Worm (Caenorhabditis elegans) whole organism, L1 larva: ENCODE data around the gene M04B2.4.
A peak's percentile ranks its signal among the peaks of the same experiment; 100 is the strongest.

Source experiments
- C04F5.9 ChIP-seq: sonication (generic microtip); optimal IDR thresholded peaks from 2 replicates; lab custom pipeline; 2016; ENCODE audit warnings: missing genetic modification characterization, missing compliant biosample characterization
- Y116A8C.19 ChIP-seq: sonication (generic microtip); optimal IDR thresholded peaks from 2 replicates; lab custom pipeline; 2016; ENCODE audit warnings: missing compliant biosample characterization, missing genetic modification characterization, borderline replicate concordance
- alr-1 ChIP-seq: fragments of 200-800 bp; sonication (Bioruptor generic); optimal IDR thresholded peaks from 2 replicates; lab custom pipeline; 2018; ENCODE audit warnings: borderline replicate concordance, mild to moderate bottlenecking, missing genetic modification characterization, missing compliant biosample characterization
- blmp-1 ChIP-seq: fragments of 150-350 bp; optimal IDR thresholded peaks from 2 replicates; lab custom pipeline; 2014; ENCODE audit warnings: missing biosample characterization, missing genetic modification characterization
- ceh-63 ChIP-seq: fragments of 200-800 bp; sonication (Bioruptor generic); optimal IDR thresholded peaks from 2 replicates; lab custom pipeline; 2018; ENCODE audit warnings: mild to moderate bottlenecking, missing genetic modification characterization, missing compliant biosample characterization
- ceh-8 ChIP-seq: fragments of 200-800 bp; sonication (Bioruptor generic); optimal IDR thresholded peaks from 2 replicates; lab custom pipeline; 2018; ENCODE audit warnings: mild to moderate bottlenecking, missing genetic modification characterization, moderate library complexity, missing compliant biosample characterization
- ceh-82 ChIP-seq, 3 experiments: fragments of 150-350 bp in 1 of 3; sonication (generic microtip) in 2 of 3; optimal IDR thresholded peaks; 2 replicates each; lab custom pipeline; 2014 to 2017; ENCODE audit warnings: missing biosample characterization in 3 of 3, missing genetic modification characterization in 3 of 3
- dpl-1 ChIP-seq, 3 experiments: fragments of 150-350 bp in 2 of 3; sonication (generic microtip) in 1 of 3; optimal IDR thresholded peaks; 2 replicates each; lab custom pipeline; 2014 to 2017; ENCODE audit warnings: missing biosample characterization in 3 of 3, missing genetic modification characterization in 3 of 3, missing genetic modification reagents in 3 of 3
- egl-13 ChIP-seq: sonication (generic microtip); optimal IDR thresholded peaks from 2 replicates; lab custom pipeline; 2016; ENCODE audit warnings: missing genotype, missing genetic modification reagents, missing genetic modification characterization, missing compliant biosample characterization
- egl-27 ChIP-seq, 2 experiments: fragments of 150-350 bp in 1 of 2; sonication (generic microtip); optimal IDR thresholded peaks; 3 replicates each; lab custom pipeline; 2017 to 2018; ENCODE audit warnings: missing biosample characterization in 2 of 2, missing genetic modification characterization in 2 of 2, missing genetic modification reagents in 2 of 2
- elt-2 ChIP-seq: sonication (generic microtip); optimal IDR thresholded peaks from 2 replicates; lab custom pipeline; 2016; ENCODE audit warnings: missing genetic modification characterization, mild to moderate bottlenecking, inconsistent platforms, missing compliant biosample characterization, missing genetic modification reagents
- elt-3 ChIP-seq, 6 experiments: fragments of 150-350 bp in 1 of 6; sonication (generic microtip); optimal IDR thresholded peaks; 2 replicates each; lab custom pipeline; 2017 to 2018; ENCODE audit warnings: missing biosample characterization in 6 of 6, missing genetic modification characterization in 6 of 6, inconsistent platforms in 1 of 6
- fkh-8 ChIP-seq: sonication (generic microtip); optimal IDR thresholded peaks from 2 replicates; lab custom pipeline; 2016; ENCODE audit warnings: mild to moderate bottlenecking, missing genetic modification characterization, missing compliant biosample characterization
- grh-1 ChIP-seq: fragments of 200-800 bp; sonication (Bioruptor generic); IDR thresholded peaks from 2 replicates; pipeline ENCODE4 v1.3.6; 2022; ENCODE audit warnings: missing genetic modification reagents, missing genetic modification characterization, missing compliant biosample characterization
- hlh-17 ChIP-seq: fragments of 200-800 bp; sonication (Bioruptor generic); optimal IDR thresholded peaks from 2 replicates; lab custom pipeline; 2018; ENCODE audit warnings: missing genetic modification characterization, mild to moderate bottlenecking, missing compliant biosample characterization, moderate library complexity, borderline replicate concordance
- irx-1 ChIP-seq: sonication (generic microtip); optimal IDR thresholded peaks from 2 replicates; lab custom pipeline; 2016; ENCODE audit warnings: missing genetic modification characterization, missing compliant biosample characterization
- jun-1 ChIP-seq: fragments of 150-350 bp; optimal IDR thresholded peaks from 2 replicates; lab custom pipeline; 2014; ENCODE audit warnings: missing biosample characterization, missing genetic modification reagents, missing genetic modification characterization
- lin-13 ChIP-seq: fragments of 150-350 bp; optimal IDR thresholded peaks from 2 replicates; lab custom pipeline; 2014; ENCODE audit warnings: missing biosample characterization, missing genetic modification reagents, missing genetic modification characterization
- lin-14 ChIP-seq: fragments of 200-800 bp; sonication (Bioruptor generic); optimal IDR thresholded peaks from 2 replicates; lab custom pipeline; 2018; ENCODE audit warnings: mild to moderate bottlenecking, missing genetic modification characterization, moderate library complexity, missing compliant biosample characterization
- lin-35 ChIP-seq, 2 experiments: fragments of 150-350 bp; optimal IDR thresholded peaks; 2 replicates each; lab custom pipeline; 2014; ENCODE audit warnings: missing biosample characterization in 2 of 2, missing genetic modification characterization in 2 of 2, missing genetic modification reagents in 2 of 2
- lsy-2 ChIP-seq, 2 experiments: fragments of 150-350 bp; optimal IDR thresholded peaks; 2 replicates each; lab custom pipeline; 2014; ENCODE audit warnings: missing biosample characterization in 2 of 2, missing genetic modification characterization in 2 of 2
- mab-9 ChIP-seq: fragments of 200-800 bp; sonication (Bioruptor generic); IDR thresholded peaks from 2 replicates; pipeline ENCODE4 v1.3.6; 2022; ENCODE audit warnings: missing genetic modification reagents, missing genetic modification characterization, missing compliant biosample characterization
- mef-2 ChIP-seq: fragments of 150-350 bp; optimal IDR thresholded peaks from 2 replicates; lab custom pipeline; 2014; ENCODE audit warnings: missing biosample characterization, missing genetic modification characterization
- mep-1 ChIP-seq: fragments of 150-350 bp; optimal IDR thresholded peaks from 2 replicates; lab custom pipeline; 2014; ENCODE audit warnings: missing biosample characterization, missing genetic modification characterization
- nhr-12 ChIP-seq: sonication (generic microtip); optimal IDR thresholded peaks from 2 replicates; lab custom pipeline; 2017; ENCODE audit warnings: missing biosample characterization, missing genetic modification characterization
- nhr-19 ChIP-seq: fragments of 200-800 bp; sonication (Bioruptor generic); conservative IDR thresholded peaks from 2 replicates; pipeline ENCODE4 v1.3.6; 2022; ENCODE audit warnings: missing genetic modification characterization, missing compliant biosample characterization
- nhr-20 ChIP-seq: sonication (generic microtip); optimal IDR thresholded peaks from 2 replicates; lab custom pipeline; 2016; ENCODE audit warnings: mild to moderate bottlenecking, missing genetic modification characterization, missing compliant biosample characterization
- nhr-47 ChIP-seq: sonication (generic microtip); optimal IDR thresholded peaks from 2 replicates; lab custom pipeline; 2016; ENCODE audit warnings: mild to moderate bottlenecking, missing genetic modification characterization, moderate library complexity, missing compliant biosample characterization
- nhr-71 ChIP-seq: sonication (generic microtip); optimal IDR thresholded peaks from 2 replicates; lab custom pipeline; 2016; ENCODE audit warnings: mild to moderate bottlenecking, missing genetic modification characterization, moderate library complexity, missing compliant biosample characterization
- nhr-76 ChIP-seq: sonication (generic microtip); optimal IDR thresholded peaks from 2 replicates; lab custom pipeline; 2017; ENCODE audit warnings: missing biosample characterization, missing genetic modification characterization
- nhr-85 ChIP-seq: sonication (generic microtip); peaks from one replicate; lab custom pipeline; 2016; ENCODE audit warnings: missing genetic modification characterization, inconsistent platforms, missing compliant biosample characterization
- pag-3 ChIP-seq: sonication (generic microtip); optimal IDR thresholded peaks from 2 replicates; lab custom pipeline; 2017; ENCODE audit warnings: missing genetic modification characterization, mild to moderate bottlenecking, missing compliant biosample characterization, antibody characterized with exemption, borderline replicate concordance; ENCODE audit not compliant: insufficient read depth
- rnt-1 ChIP-seq: sonication (generic microtip); optimal IDR thresholded peaks from 2 replicates; lab custom pipeline; 2016; ENCODE audit warnings: mild to moderate bottlenecking, missing genetic modification characterization, moderate library complexity, missing compliant biosample characterization
- snu-23 ChIP-seq: sonication (generic microtip); optimal IDR thresholded peaks from 2 replicates; lab custom pipeline; 2016; ENCODE audit warnings: missing genetic modification characterization, missing compliant biosample characterization
- sox-4 ChIP-seq: sonication (generic microtip); optimal IDR thresholded peaks from 2 replicates; lab custom pipeline; 2016; ENCODE audit warnings: missing genetic modification characterization, missing compliant biosample characterization
- zag-1 ChIP-seq: fragments of 150-350 bp; optimal IDR thresholded peaks from 2 replicates; lab custom pipeline; 2014; ENCODE audit warnings: missing biosample characterization, missing genetic modification characterization
- ztf-11 ChIP-seq, 2 experiments: sonication (generic microtip); optimal IDR thresholded peaks; 2 replicates each; lab custom pipeline; 2016 to 2017; ENCODE audit warnings: missing genetic modification characterization in 2 of 2, missing biosample characterization in 1 of 2, missing compliant biosample characterization in 1 of 2

The M04B2.4 gene

ce11 chrIV:11489610-11490339, 31.1 kb downstream of the M04B2.4 start (continued):
- TF ChIP-seq lin-14 (peak; percentile 90), fkh-8 (tag; lab: Kevin White, UChicago) (no peak), lsy-2 (tag; optimal IDR thresholded peaks at IDR 0.05; lab: Kevin White, UChicago) (peak; percentile 26 to 69), dpl-1 (GFP tag; optimal IDR thresholded peaks at IDR 0.05; lab: Kevin White, UChicago) (peak in 2 of 3 experiments; percentile 15 to 18), ceh-63 (GFP tag; lab: Kevin White, UChicago) (no peak), egl-13 (tag; lab: Kevin White, UChicago) (no peak), zag-1 (no peak), C04F5.9 (tag; lab: Kevin White, UChicago) (no peak), irx-1 (tag; lab: Kevin White, UChicago) (no peak), blmp-1 (tag; lab: Kevin White, UChicago) (peak; percentile 55), egl-27 (tag; optimal IDR thresholded peaks at IDR 0.05; lab: Kevin White, UChicago) (no peak), hlh-17 (GFP tag; lab: Kevin White, UChicago) (no peak), sox-4 (tag; lab: Kevin White, UChicago) (no peak), alr-1 (tag; lab: Kevin White, UChicago) (no peak), nhr-12 (tag; lab: Kevin White, UChicago) (no peak), lin-13 (GFP tag; lab: Kevin White, UChicago) (peak; percentile 36), jun-1 (peak; percentile 25), rnt-1 (peak; percentile 47), mef-2 (tag; lab: Kevin White, UChicago) (no peak), lin-35 (GFP tag; optimal IDR thresholded peaks at IDR 0.05; lab: Kevin White, UChicago) (peak; percentile 17 to 65), ceh-8 (no peak), Y116A8C.19 (tag; lab: Kevin White, UChicago) (no peak), nhr-47 (tag; lab: Kevin White, UChicago) (peak; percentile 53), mep-1 (tag; lab: Kevin White, UChicago) (peak; percentile 73), nhr-76 (no peak), pag-3 (tag; lab: Kevin White, UChicago) (peak; percentile 4), ceh-82 (tag; optimal IDR thresholded peaks at IDR 0.05; lab: Kevin White, UChicago) (no peak), nhr-71 (tag; lab: Kevin White, UChicago) (peak; percentile 83), mab-9 (no peak), ztf-11 (tag; optimal IDR thresholded peaks at IDR 0.05; lab: Kevin White, UChicago) (no peak), elt-2 (tag; lab: Kevin White, UChicago) (no peak)

ce11 chrIV:11489077-11489476, 31.8 kb downstream of the M04B2.4 start:
- peak; percentile 68 for TF ChIP-seq elt-2 (tag; lab: Kevin White, UChicago)
- TF ChIP-seq hlh-17 (GFP tag; lab: Kevin White, UChicago), result no peak

ce11 chrIV:11487889-11488556, 32.8 kb downstream of the M04B2.4 start:
- TF ChIP-seq nhr-71 (tag; lab: Kevin White, UChicago) (peak; percentile 42), lin-35 (GFP tag; optimal IDR thresholded peaks at IDR 0.05; lab: Kevin White, UChicago) (peak in 1 of 2 experiments; percentile 48), nhr-85 (tag; lab: Kevin White, UChicago) (peak; percentile 74), elt-2 (tag; lab: Kevin White, UChicago) (peak; percentile 65), lin-14 (peak; percentile 29), nhr-20 (tag; lab: Kevin White, UChicago) (peak; percentile 41), elt-3 (tag; optimal IDR thresholded peaks at IDR 0.05; lab: Kevin White, UChicago) (peak in 1 of 6 experiments; percentile 50), snu-23 (GFP tag; lab: Kevin White, UChicago) (peak; percentile 30), lsy-2 (tag; optimal IDR thresholded peaks at IDR 0.05; lab: Kevin White, UChicago) (no peak), grh-1 (GFP tag; lab: Robert Waterston, UW) (peak; percentile 44; the same call in 1 of the 2 replicates), nhr-19 (GFP tag; lab: Robert Waterston, UW) (no peak)
- TF ChIP-seq, all 84 proteins: peak for 9
